2 worm cellular contexts compared by ENCODE assay signal in the genomic region with DNA sequence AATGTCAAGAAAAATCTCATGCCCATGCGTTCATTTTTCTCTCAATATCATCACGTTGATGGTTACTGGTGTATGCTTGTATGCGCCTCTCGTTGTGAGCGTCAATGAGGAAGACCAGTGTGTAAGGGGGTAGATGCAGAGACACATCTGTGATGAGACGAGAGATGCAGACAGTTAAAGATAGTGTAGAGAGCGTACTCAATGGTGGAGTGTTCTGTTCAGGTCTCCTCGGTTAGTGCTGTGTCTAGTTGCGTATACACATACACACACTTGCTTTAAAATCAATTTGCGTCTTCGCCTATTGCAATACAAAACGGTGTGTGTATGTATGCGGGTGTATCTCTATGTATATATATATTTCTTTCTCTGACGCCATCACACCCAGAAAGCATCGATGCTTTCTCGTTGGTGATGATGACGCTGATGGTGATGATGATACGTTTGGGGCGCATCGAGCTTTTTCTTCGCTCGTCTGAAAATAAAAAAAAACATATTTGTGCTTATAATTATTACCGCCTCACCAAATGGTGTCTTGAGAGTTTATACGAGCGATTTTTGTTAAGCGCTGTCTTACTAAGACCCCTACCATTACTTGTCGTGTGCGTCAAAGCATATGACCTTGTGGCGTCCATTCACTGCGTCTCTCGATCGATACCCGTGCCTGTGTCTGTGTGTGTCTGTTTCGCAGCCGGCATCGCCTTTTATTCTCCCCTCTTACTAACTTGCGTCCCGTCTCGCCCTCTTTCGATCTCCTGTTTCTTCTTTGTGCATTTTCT.
TF ChIP-seq lines count a peak whose summit lies in the region.

A gene (minus strand): TSS at position 589 of the 776 bp plus-strand sequence.

TF ChIP-seq in whole organism, L1 larva, 84 proteins besides CTCF, POLR2A, EP300 and RAD21 (continued from another document):
- TF ChIP-seq fkh-10 (GFP tag; optimal IDR thresholded peaks at IDR 0.05; lab: Kevin White, UChicago) (peak; percentile 87), nhr-20 (tag; optimal IDR thresholded peaks at IDR 0.05; lab: Kevin White, UChicago) (peak; percentile 84), vab-15 (tag; optimal IDR thresholded peaks at IDR 0.05; lab: Kevin White, UChicago) (peak; percentile 85), pqm-1 (tag; optimal IDR thresholded peaks at IDR 0.05; lab: Kevin White, UChicago) (peak; percentile 33), sup-37 (GFP tag; optimal IDR thresholded peaks at IDR 0.05; lab: Kevin White, UChicago) (no peak), tbx-2 (tag; optimal IDR thresholded peaks at IDR 0.05; lab: Kevin White, UChicago) (peak; percentile 87), ama-1 (optimal IDR thresholded peaks at IDR 0.05; lab: Kevin White, UChicago) (peak; percentile 83), snpc-4 (tag; optimal IDR thresholded peaks at IDR 0.05; lab: Kevin White, UChicago) (peak; percentile 56), nhr-47 (tag; optimal IDR thresholded peaks at IDR 0.05; lab: Kevin White, UChicago) (peak; percentile 87), hlh-4 (tag; optimal IDR thresholded peaks at IDR 0.05; lab: Kevin White, UChicago) (no peak), lin-13 (GFP tag; optimal IDR thresholded peaks at IDR 0.05; lab: Kevin White, UChicago) (peak; percentile 68), fos-1 (tag; optimal IDR thresholded peaks at IDR 0.05; lab: Kevin White, UChicago) (peak; percentile 86), lsy-2 (tag; optimal IDR thresholded peaks at IDR 0.05; lab: Kevin White, UChicago) (peak; percentile 84 to 90), nhr-12 (tag; optimal IDR thresholded peaks at IDR 0.05; lab: Kevin White, UChicago) (no peak), unc-130 (tag; optimal IDR thresholded peaks at IDR 0.05; lab: Kevin White, UChicago) (peak; percentile 89), sptf-1 (tag; optimal IDR thresholded peaks at IDR 0.05; lab: Kevin White, UChicago) (no peak), elt-3 (tag; optimal IDR thresholded peaks at IDR 0.05; lab: Kevin White, UChicago) (peak in 3 of 6 experiments; percentile 44 to 81 (median 79)), nhr-90 (tag; optimal IDR thresholded peaks at IDR 0.05; lab: Kevin White, UChicago; ENCODE audit: poor library complexity) (peak; percentile 78), pax-3 (tag; optimal IDR thresholded peaks at IDR 0.05; lab: Kevin White, UChicago) (peak; percentile 73), alr-1 (tag; optimal IDR thresholded peaks at IDR 0.05; lab: Kevin White, UChicago; ENCODE audit: borderline replicate concordance) (no peak), snu-23 (GFP tag; optimal IDR thresholded peaks at IDR 0.05; lab: Kevin White, UChicago) (peak; percentile 96), ceh-8 (GFP tag; optimal IDR thresholded peaks at IDR 0.05; lab: Kevin White, UChicago) (peak; percentile 80), xbp-1 (tag; optimal IDR thresholded peaks at IDR 0.05; lab: Kevin White, UChicago) (peak; percentile 74), mep-1 (tag; optimal IDR thresholded peaks at IDR 0.05; lab: Kevin White, UChicago) (peak; percentile 86), nhr-77 (tag; optimal IDR thresholded peaks at IDR 0.05; lab: Kevin White, UChicago) (peak; percentile 78), hpl-2 (GFP tag; optimal IDR thresholded peaks at IDR 0.05; lab: Kevin White, UChicago) (no peak), efl-3 (GFP tag; optimal IDR thresholded peaks at IDR 0.05; lab: Kevin White, UChicago) (no peak), ceh-88 (GFP tag; IDR thresholded peaks at IDR 0.05; lab: Robert Waterston, UW) (peak; percentile 63; the same call in 1 of the 2 replicates), nhr-237 (tag; optimal IDR thresholded peaks at IDR 0.05; lab: Kevin White, UChicago) (peak; percentile 85)

TF ChIP-seq in whole organism, young adult, 124 proteins besides CTCF, POLR2A, EP300 and RAD21 (continued from another document):
- no peak for TF ChIP-seq lsy-27 (tag; optimal IDR thresholded peaks at IDR 0.05; lab: Kevin White, UChicago; ENCODE audit: borderline replicate concordance, insufficient read depth)
- TF ChIP-seq cebp-2 (GFP tag; IDR thresholded peaks at IDR 0.05; lab: Robert Waterston, UW), result 0 out of 2 replicates have a peak, but pooled peaks have one; percentile 47
- no peak; the same call in 1 of the 2 replicates for TF ChIP-seq zfh-2 (GFP tag; conservative IDR thresholded peaks at IDR 0.05; lab: Robert Waterston, UW)
- TF ChIP-seq atf-7 (tag; optimal IDR thresholded peaks at IDR 0.05; lab: Kevin White, UChicago), result peak; percentile 42
- no peak for TF ChIP-seq hlh-12 (tag; optimal IDR thresholded peaks at IDR 0.05; lab: Kevin White, UChicago)
- TF ChIP-seq fkh-3 (tag; optimal IDR thresholded peaks at IDR 0.05; lab: Kevin White, UChicago), result no peak
- no peak for TF ChIP-seq ama-1 (optimal IDR thresholded peaks at IDR 0.05; lab: Kevin White, UChicago)
- no peak for TF ChIP-seq ama-1 (GFP tag; optimal IDR thresholded peaks at IDR 0.05; lab: Kevin White, UChicago)
- no peak for TF ChIP-seq lir-1 (GFP tag; conservative IDR thresholded peaks at IDR 0.05; lab: Robert Waterston, UW)
- TF ChIP-seq nfya-2 (GFP tag; IDR thresholded peaks at IDR 0.05; lab: Robert Waterston, UW), result 0 out of 2 replicates have a peak, but pooled peaks have one; percentile 10
- TF ChIP-seq lin-40 (tag; optimal IDR thresholded peaks at IDR 0.05; lab: Kevin White, UChicago), result peak; percentile 83
- no peak for TF ChIP-seq B0261.1 (tag; optimal IDR thresholded peaks at IDR 0.05; lab: Kevin White, UChicago)
- 0 out of 2 replicates have a peak, but pooled peaks have one; percentile 37 for TF ChIP-seq Y67H2A.10 (GFP tag; conservative IDR thresholded peaks at IDR 0.05; lab: Robert Waterston, UW)
- peak; percentile 32 for TF ChIP-seq dpl-1 (GFP tag; optimal IDR thresholded peaks at IDR 0.05; lab: Kevin White, UChicago)
- no peak for TF ChIP-seq bed-2 (GFP tag; IDR thresholded peaks at IDR 0.05; lab: Robert Waterston, UW)
- TF ChIP-seq hmg-1.2 (GFP tag; IDR thresholded peaks at IDR 0.05; lab: Robert Waterston, UW), result peak; percentile 96
- TF ChIP-seq attf-5 (GFP tag; optimal IDR thresholded peaks at IDR 0.05; lab: Kevin White, UChicago), result peak; percentile 90
- TF ChIP-seq F22D6.2 (tag; optimal IDR thresholded peaks at IDR 0.05; lab: Kevin White, UChicago), result no peak
- TF ChIP-seq F37B4.10 (GFP tag; IDR thresholded peaks at IDR 0.05; lab: Robert Waterston, UW), result no peak
- no peak for TF ChIP-seq B0019.2 (GFP tag; conservative IDR thresholded peaks at IDR 0.05; lab: Robert Waterston, UW)
- no peak for TF ChIP-seq snpc-1.1 (tag; optimal IDR thresholded peaks at IDR 0.05; lab: Kevin White, UChicago; ENCODE audit: insufficient read depth)
- TF ChIP-seq lag-1 (GFP tag; IDR thresholded peaks at IDR 0.05; lab: Robert Waterston, UW), result no peak
- TF ChIP-seq unc-130 (GFP tag; optimal IDR thresholded peaks at IDR 0.05; lab: Kevin White, UChicago), result no peak
- peak in 1 of 2 experiments; percentile 52 for TF ChIP-seq let-607 (tag; optimal IDR thresholded peaks at IDR 0.05; lab: Kevin White, UChicago)
- peak; percentile 2 for TF ChIP-seq ztf-18 (tag; optimal IDR thresholded peaks at IDR 0.05; lab: Kevin White, UChicago)
- TF ChIP-seq T07F8.4 (tag; optimal IDR thresholded peaks at IDR 0.05; lab: Kevin White, UChicago), result no peak
- TF ChIP-seq ekl-4 (GFP tag; IDR thresholded peaks at IDR 0.05; lab: Robert Waterston, UW), result peak; percentile 73
- TF ChIP-seq F57C9.4 (tag; optimal IDR thresholded peaks at IDR 0.05; lab: Kevin White, UChicago), result no peak
